Fruit fly (Drosophila melanogaster) S2 (cell line): ENCODE measurements around the gene CG31922.

Source experiments
- CG8478 ChIP-seq: fragments of >200 bp; optimal IDR thresholded peaks from 2 replicates; lab custom pipeline; 2018
- CTCF ChIP-seq, 2 experiments: fragments of >200 bp; optimal IDR thresholded peaks; 2 replicates each; lab custom pipeline; 2018

dm6 chr2L:1120206-1120902 lies 49.6 kb upstream of the CG31922 start:
- TF ChIP-seq CTCF (optimal IDR thresholded peaks at IDR 0.05; lab: Kevin White, UChicago) (no peak), CG8478 (lab: Kevin White, UChicago) (no peak)
